Worm (Caenorhabditis elegans): ENCODE results near the gene sdha-1.

DNA sequence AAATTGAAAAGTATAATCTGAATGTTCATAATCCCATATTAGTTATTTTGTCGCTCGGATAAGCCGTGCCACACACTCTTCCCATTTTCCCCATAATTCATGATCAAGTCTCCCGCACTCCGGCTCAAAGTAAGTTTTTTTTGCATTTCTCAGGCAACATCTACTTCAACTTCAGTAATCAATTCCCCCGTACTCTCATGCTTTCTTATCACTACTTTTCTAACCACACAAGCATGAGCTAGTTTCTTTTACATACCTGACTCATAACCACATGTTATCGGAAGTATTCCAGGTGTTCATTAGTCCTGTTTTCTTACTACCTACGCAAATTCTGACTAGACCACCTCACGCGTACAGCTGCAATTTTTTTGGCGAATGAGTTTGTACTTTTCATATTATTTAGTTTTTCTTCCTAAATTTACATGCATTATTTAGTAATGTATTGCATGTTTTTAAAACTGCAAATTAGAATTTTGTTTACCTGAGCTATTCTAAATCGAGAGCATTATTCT lies 20.8 kb upstream of the sdha-1 start:
- TF ChIP-seq tbx-2 (tag; optimal IDR thresholded peaks at IDR 0.05) (no peak), lin-39 (tag; optimal IDR thresholded peaks at IDR 0.05) (no peak), nhr-28 (tag; optimal IDR thresholded peaks at IDR 0.05) (no peak), ztf-11 (tag; optimal IDR thresholded peaks at IDR 0.05) (no peak), ama-1 (optimal IDR thresholded peaks at IDR 0.05) (no peak), fkh-4 (tag; optimal IDR thresholded peaks at IDR 0.05; ENCODE audit: borderline replicate concordance) (no peak), blmp-1 (tag; optimal IDR thresholded peaks at IDR 0.05) (no peak), zag-1 (tag; optimal IDR thresholded peaks at IDR 0.05) (no peak), aly-2 (tag; optimal IDR thresholded peaks at IDR 0.05) (no peak), zip-4 (GFP tag; optimal IDR thresholded peaks at IDR 0.05) (no peak), fos-1 (tag; optimal IDR thresholded peaks at IDR 0.05) (no peak), C16A3.4 (tag; optimal IDR thresholded peaks at IDR 0.05) (no peak)
